Worm (Caenorhabditis elegans) whole organism, young adult: Measurements from ENCODE around the gene mig-17.

Experiments
- Y53G8AR.9 ChIP-seq: fragments of 200-800 bp; sonication (Bioruptor generic); conservative IDR thresholded peaks from 2 replicates; pipeline ENCODE4 v1.3.6; 2022; ENCODE audit warnings: missing genetic modification reagents, missing genetic modification characterization, missing compliant biosample characterization
- ama-1 ChIP-seq, 3 experiments: fragments of 150-350 bp in 1 of 3; sonication (generic microtip) in 2 of 3; optimal IDR thresholded peaks; 2 replicates each; lab custom pipeline; 2014 to 2018; ENCODE audit warnings: missing biosample characterization in 2 of 3, missing genetic modification characterization in 2 of 3, missing genetic modification reagents in 2 of 3
- dpl-1 ChIP-seq: fragments of 150-350 bp; optimal IDR thresholded peaks from 2 replicates; lab custom pipeline; 2014; ENCODE audit warnings: missing biosample characterization, missing genetic modification reagents, missing genetic modification characterization
- mes-4 ChIP-seq: sonication (generic microtip); optimal IDR thresholded peaks from 2 replicates; lab custom pipeline; 2016; ENCODE audit warnings: missing genotype, missing genetic modification characterization, missing compliant biosample characterization
- nfya-1 ChIP-seq: sonication (generic microtip); optimal IDR thresholded peaks from 2 replicates; lab custom pipeline; 2017; ENCODE audit warnings: antibody characterized with exemption, missing compliant biosample characterization, missing genetic modification characterization, borderline replicate concordance; ENCODE audit not compliant: insufficient read depth
- nhr-179 ChIP-seq: sonication (generic microtip); optimal IDR thresholded peaks from 2 replicates; lab custom pipeline; 2016; ENCODE audit warnings: mild to moderate bottlenecking, missing genetic modification characterization, missing compliant biosample characterization
- pha-4 ChIP-seq: fragments of 150-350 bp; sonication (generic microtip); optimal IDR thresholded peaks from 2 replicates; lab custom pipeline; 2014; ENCODE audit warnings: missing biosample characterization, missing genetic modification reagents, missing genetic modification characterization
- unc-62 ChIP-seq: fragments of 150-350 bp; optimal IDR thresholded peaks from 2 replicates; lab custom pipeline; 2014; ENCODE audit warnings: missing biosample characterization, missing genetic modification reagents, missing genetic modification characterization

- no peak for TF ChIP-seq pha-4
- no peak for TF ChIP-seq Y53G8AR.9 (GFP tag; lab: Robert Waterston, UW)
- TF ChIP-seq dpl-1 (GFP tag; lab: Kevin White, UChicago) = no peak
- no peak for TF ChIP-seq unc-62
- TF ChIP-seq nfya-1 (tag; lab: Kevin White, UChicago) = no peak
- no peak for TF ChIP-seq ama-1 (optimal IDR thresholded peaks at IDR 0.05; lab: Kevin White, UChicago)
- TF ChIP-seq ama-1 (GFP tag; optimal IDR thresholded peaks at IDR 0.05; lab: Kevin White, UChicago) = no peak
- TF ChIP-seq mes-4 (tag; lab: Kevin White, UChicago) = no peak
- TF ChIP-seq nhr-179 (tag; lab: Kevin White, UChicago) = no peak
Measured at ce11 chrV:11446297-11446696, at the start of gene mig-17.
